Worm (Caenorhabditis elegans) whole organism, L1 larva: ENCODE results near the gene otpl-3.

Experiments used
- C04F5.9 ChIP-seq: sonication (generic microtip); optimal IDR thresholded peaks from 2 replicates; lab custom pipeline; 2016; ENCODE audit warnings: missing genetic modification characterization, missing compliant biosample characterization
- C16A3.4 ChIP-seq: fragments of 150-350 bp; optimal IDR thresholded peaks from 2 replicates; lab custom pipeline; 2014; ENCODE audit warnings: missing biosample characterization, missing genetic modification characterization
- C34B4.2 ChIP-seq: sonication (generic microtip); optimal IDR thresholded peaks from 2 replicates; lab custom pipeline; 2017; ENCODE audit warnings: mild to moderate bottlenecking, missing genetic modification characterization, missing compliant biosample characterization
- F16B12.6 ChIP-seq: fragments of 150-350 bp; optimal IDR thresholded peaks from 2 replicates; lab custom pipeline; 2014; ENCODE audit warnings: missing biosample characterization, missing genetic modification characterization
- alr-1 ChIP-seq: fragments of 200-800 bp; sonication (Bioruptor generic); optimal IDR thresholded peaks from 2 replicates; lab custom pipeline; 2018; ENCODE audit warnings: borderline replicate concordance, mild to moderate bottlenecking, missing genetic modification characterization, missing compliant biosample characterization
- blmp-1 ChIP-seq: fragments of 150-350 bp; optimal IDR thresholded peaks from 2 replicates; lab custom pipeline; 2014; ENCODE audit warnings: missing biosample characterization, missing genetic modification characterization
- ceh-8 ChIP-seq: fragments of 200-800 bp; sonication (Bioruptor generic); optimal IDR thresholded peaks from 2 replicates; lab custom pipeline; 2018; ENCODE audit warnings: mild to moderate bottlenecking, missing genetic modification characterization, moderate library complexity, missing compliant biosample characterization
- dsc-1 ChIP-seq: sonication (generic microtip); optimal IDR thresholded peaks from 2 replicates; lab custom pipeline; 2016; ENCODE audit warnings: mild to moderate bottlenecking, missing genetic modification characterization, missing compliant biosample characterization
- efl-3 ChIP-seq: fragments of 200-800 bp; sonication (Bioruptor generic); optimal IDR thresholded peaks from 2 replicates; lab custom pipeline; 2018; ENCODE audit warnings: mild to moderate bottlenecking, missing genetic modification characterization, missing compliant biosample characterization
- elt-2 ChIP-seq: sonication (generic microtip); optimal IDR thresholded peaks from 2 replicates; lab custom pipeline; 2016; ENCODE audit warnings: missing genetic modification characterization, mild to moderate bottlenecking, inconsistent platforms, missing compliant biosample characterization, missing genetic modification reagents
- ets-5 ChIP-seq: fragments of 200-800 bp; sonication (Bioruptor generic); IDR thresholded peaks from 2 replicates; pipeline ENCODE4 v1.3.6; 2022; ENCODE audit warnings: missing genetic modification characterization, missing compliant biosample characterization
- fkh-4 ChIP-seq: sonication (generic microtip); optimal IDR thresholded peaks from 2 replicates; lab custom pipeline; 2016; ENCODE audit warnings: missing compliant biosample characterization, missing genetic modification characterization, borderline replicate concordance
- fkh-8 ChIP-seq: sonication (generic microtip); optimal IDR thresholded peaks from 2 replicates; lab custom pipeline; 2016; ENCODE audit warnings: mild to moderate bottlenecking, missing genetic modification characterization, missing compliant biosample characterization
- fos-1 ChIP-seq: fragments of 150-350 bp; optimal IDR thresholded peaks from 2 replicates; lab custom pipeline; 2014; ENCODE audit warnings: missing biosample characterization, missing genetic modification characterization
- grh-1 ChIP-seq: fragments of 200-800 bp; sonication (Bioruptor generic); IDR thresholded peaks from 2 replicates; pipeline ENCODE4 v1.3.6; 2022; ENCODE audit warnings: missing genetic modification reagents, missing genetic modification characterization, missing compliant biosample characterization
- hlh-4 ChIP-seq: sonication (generic microtip); optimal IDR thresholded peaks from 2 replicates; lab custom pipeline; 2016; ENCODE audit warnings: mild to moderate bottlenecking, missing genetic modification characterization, missing compliant biosample characterization
- hpl-2 ChIP-seq: fragments of 150-350 bp; optimal IDR thresholded peaks from 2 replicates; lab custom pipeline; 2014; ENCODE audit warnings: missing biosample characterization, missing genetic modification reagents, missing genetic modification characterization
- jun-1 ChIP-seq: fragments of 150-350 bp; optimal IDR thresholded peaks from 2 replicates; lab custom pipeline; 2014; ENCODE audit warnings: missing biosample characterization, missing genetic modification reagents, missing genetic modification characterization
- lin-13 ChIP-seq: fragments of 150-350 bp; optimal IDR thresholded peaks from 2 replicates; lab custom pipeline; 2014; ENCODE audit warnings: missing biosample characterization, missing genetic modification reagents, missing genetic modification characterization
- lin-14 ChIP-seq: fragments of 200-800 bp; sonication (Bioruptor generic); optimal IDR thresholded peaks from 2 replicates; lab custom pipeline; 2018; ENCODE audit warnings: mild to moderate bottlenecking, missing genetic modification characterization, moderate library complexity, missing compliant biosample characterization
- lin-15B ChIP-seq: fragments of 150-350 bp; sonication (generic microtip); optimal IDR thresholded peaks from 3 replicates; lab custom pipeline; 2014; ENCODE audit warnings: missing biosample characterization, missing genetic modification characterization
- lin-35 ChIP-seq, 2 experiments: fragments of 150-350 bp; optimal IDR thresholded peaks; 2 replicates each; lab custom pipeline; 2014; ENCODE audit warnings: missing biosample characterization in 2 of 2, missing genetic modification characterization in 2 of 2, missing genetic modification reagents in 2 of 2
- mdl-1 ChIP-seq, 2 experiments: fragments of 150-350 bp; optimal IDR thresholded peaks; 2 replicates each; lab custom pipeline; 2014 to 2017; ENCODE audit warnings: missing biosample characterization in 2 of 2, missing genetic modification characterization in 2 of 2, inconsistent platforms in 1 of 2
- mef-2 ChIP-seq: fragments of 150-350 bp; optimal IDR thresholded peaks from 2 replicates; lab custom pipeline; 2014; ENCODE audit warnings: missing biosample characterization, missing genetic modification characterization
- nhr-12 ChIP-seq: sonication (generic microtip); optimal IDR thresholded peaks from 2 replicates; lab custom pipeline; 2017; ENCODE audit warnings: missing biosample characterization, missing genetic modification characterization
- nhr-19 ChIP-seq: fragments of 200-800 bp; sonication (Bioruptor generic); conservative IDR thresholded peaks from 2 replicates; pipeline ENCODE4 v1.3.6; 2022; ENCODE audit warnings: missing genetic modification characterization, missing compliant biosample characterization
- nhr-20 ChIP-seq: sonication (generic microtip); optimal IDR thresholded peaks from 2 replicates; lab custom pipeline; 2016; ENCODE audit warnings: mild to moderate bottlenecking, missing genetic modification characterization, missing compliant biosample characterization
- nhr-47 ChIP-seq: sonication (generic microtip); optimal IDR thresholded peaks from 2 replicates; lab custom pipeline; 2016; ENCODE audit warnings: mild to moderate bottlenecking, missing genetic modification characterization, moderate library complexity, missing compliant biosample characterization
- nhr-71 ChIP-seq: sonication (generic microtip); optimal IDR thresholded peaks from 2 replicates; lab custom pipeline; 2016; ENCODE audit warnings: mild to moderate bottlenecking, missing genetic modification characterization, moderate library complexity, missing compliant biosample characterization
- nhr-77 ChIP-seq: fragments of 150-350 bp; optimal IDR thresholded peaks from 2 replicates; lab custom pipeline; 2014; ENCODE audit warnings: missing biosample characterization, missing genetic modification characterization
- nhr-85 ChIP-seq: sonication (generic microtip); peaks from one replicate; lab custom pipeline; 2016; ENCODE audit warnings: missing genetic modification characterization, inconsistent platforms, missing compliant biosample characterization
- nhr-90 ChIP-seq: sonication (generic microtip); optimal IDR thresholded peaks from 2 replicates; lab custom pipeline; 2016; ENCODE audit warnings: mild to moderate bottlenecking, missing genetic modification characterization, missing compliant biosample characterization; ENCODE audit not compliant: poor library complexity
- pqm-1 ChIP-seq: sonication (generic microtip); optimal IDR thresholded peaks from 3 replicates; lab custom pipeline; 2017; ENCODE audit warnings: missing biosample characterization, missing genetic modification characterization
- skn-1 ChIP-seq: fragments of 150-350 bp; optimal IDR thresholded peaks from 2 replicates; lab custom pipeline; 2014; ENCODE audit warnings: missing biosample characterization, missing genetic modification characterization
- snpc-4 ChIP-seq: fragments of 150-350 bp; optimal IDR thresholded peaks from 2 replicates; lab custom pipeline; 2014; ENCODE audit warnings: missing biosample characterization, missing genetic modification characterization
- snu-23 ChIP-seq: sonication (generic microtip); optimal IDR thresholded peaks from 2 replicates; lab custom pipeline; 2016; ENCODE audit warnings: missing genetic modification characterization, missing compliant biosample characterization
- swsn-7 ChIP-seq: sonication (generic microtip); optimal IDR thresholded peaks from 2 replicates; lab custom pipeline; 2016; ENCODE audit warnings: missing genetic modification characterization, missing compliant biosample characterization
- tbx-2 ChIP-seq: sonication (generic microtip); optimal IDR thresholded peaks from 2 replicates; lab custom pipeline; 2016; ENCODE audit warnings: missing genetic modification characterization, missing compliant biosample characterization
- unc-130 ChIP-seq: fragments of 150-350 bp; optimal IDR thresholded peaks from 2 replicates; lab custom pipeline; 2017; ENCODE audit warnings: missing biosample characterization, missing genetic modification characterization, inconsistent platforms
- unc-30 ChIP-seq: sonication (generic microtip); optimal IDR thresholded peaks from 2 replicates; lab custom pipeline; 2017; ENCODE audit warnings: missing biosample characterization, missing genetic modification characterization
- unc-62 ChIP-seq: fragments of 150-350 bp; optimal IDR thresholded peaks from 2 replicates; lab custom pipeline; 2014; ENCODE audit warnings: missing biosample characterization, missing genetic modification reagents, missing genetic modification characterization
- unc-98 ChIP-seq: fragments of 200-800 bp; sonication (Bioruptor generic); IDR thresholded peaks from 2 replicates; pipeline ENCODE4 v1.3.6; 2022; ENCODE audit warnings: missing genetic modification characterization, missing compliant biosample characterization
- vab-15 ChIP-seq: sonication (generic microtip); optimal IDR thresholded peaks from 2 replicates; lab custom pipeline; 2017; ENCODE audit warnings: missing genotype, mild to moderate bottlenecking, missing genetic modification characterization, missing compliant biosample characterization
- zip-4 ChIP-seq: fragments of 200-800 bp; sonication (Bioruptor generic); optimal IDR thresholded peaks from 2 replicates; lab custom pipeline; 2018; ENCODE audit warnings: mild to moderate bottlenecking, missing genetic modification characterization, moderate library complexity, missing compliant biosample characterization

The otpl-3 gene

DNA sequence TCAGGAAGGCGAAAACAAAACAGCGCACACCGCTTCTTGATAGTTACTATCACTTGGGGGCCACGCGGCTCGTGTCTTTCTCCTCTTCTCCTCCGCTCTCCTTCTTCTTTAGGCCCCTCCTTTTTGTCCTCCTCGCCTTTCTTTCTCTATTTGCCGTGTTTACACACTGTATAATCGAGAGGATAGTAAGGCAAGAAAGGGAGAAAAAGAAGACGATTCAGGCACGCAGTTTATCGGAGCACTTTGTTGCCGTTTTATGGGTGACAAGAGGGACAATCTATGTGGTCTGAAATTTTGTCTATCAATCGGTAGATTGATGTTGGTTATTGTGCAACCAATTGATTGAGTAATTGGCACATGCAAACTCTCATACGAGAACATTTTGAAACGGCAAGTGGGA, 7.6 kb upstream of the otpl-3 start, which contains the start of gene F14B8.6:
Gene F14B8.6 (minus strand): TSS at position 292 of the 400 bp plus-strand sequence.
- TF ChIP-seq skn-1 (tag; lab: Kevin White, UChicago) (no peak), C16A3.4 (no peak), elt-2 (tag; lab: Kevin White, UChicago) (peak; percentile 68), unc-98 (GFP tag; lab: Robert Waterston, UW) (no peak), ets-5 (GFP tag; lab: Robert Waterston, UW) (no peak), blmp-1 (tag; lab: Kevin White, UChicago) (peak; percentile 18), vab-15 (no peak), lin-35 (GFP tag; optimal IDR thresholded peaks at IDR 0.05; lab: Kevin White, UChicago) (peak in 1 of 2 experiments; percentile 33), nhr-90 (tag; lab: Kevin White, UChicago) (no peak), lin-15B (no peak), dsc-1 (tag; lab: Kevin White, UChicago) (no peak), snu-23 (GFP tag; lab: Kevin White, UChicago) (no peak)

- TF ChIP-seq hpl-2 (GFP tag; lab: Kevin White, UChicago) (no peak), nhr-85 (tag; lab: Kevin White, UChicago) (peak; percentile 33), elt-2 (tag; lab: Kevin White, UChicago) (peak; percentile 48)
- TF ChIP-seq, all 84 proteins: peak for 2
These were observed 4.0 kb upstream of the otpl-3 start, which contains the start of gene F14B8.5 for ce11 chrX:6928578-6928977. F14B8.5 (minus strand) TSS chrX:6928704.

DNA sequence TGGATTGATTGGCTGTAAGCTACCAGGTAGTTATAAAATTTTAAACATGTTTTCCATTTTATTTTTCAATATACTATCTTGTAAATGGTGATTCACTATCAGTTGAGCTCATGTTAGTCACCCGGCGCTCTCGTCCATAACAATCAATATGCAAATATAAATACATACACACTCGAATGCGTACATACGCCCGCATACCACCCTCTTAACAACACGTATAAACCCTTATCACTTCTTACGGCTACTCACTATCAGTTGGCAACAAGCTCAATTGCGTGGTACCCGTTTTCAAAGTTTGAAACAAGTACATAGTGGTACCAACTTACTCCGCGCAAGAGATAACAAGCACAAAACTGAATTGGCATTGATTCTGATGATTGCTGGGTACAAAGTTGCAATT, 2.4 kb upstream of the otpl-3 start:
- TF ChIP-seq snpc-4 (tag; lab: Kevin White, UChicago) (no peak), zip-4 (GFP tag; lab: Kevin White, UChicago) (no peak), lin-14 (GFP tag; lab: Kevin White, UChicago) (peak; percentile 2), unc-62 (GFP tag; lab: Kevin White, UChicago) (no peak), nhr-77 (no peak), elt-2 (tag; lab: Kevin White, UChicago) (peak; percentile 68)
- TF ChIP-seq, all 84 proteins: peak for 2

DNA sequence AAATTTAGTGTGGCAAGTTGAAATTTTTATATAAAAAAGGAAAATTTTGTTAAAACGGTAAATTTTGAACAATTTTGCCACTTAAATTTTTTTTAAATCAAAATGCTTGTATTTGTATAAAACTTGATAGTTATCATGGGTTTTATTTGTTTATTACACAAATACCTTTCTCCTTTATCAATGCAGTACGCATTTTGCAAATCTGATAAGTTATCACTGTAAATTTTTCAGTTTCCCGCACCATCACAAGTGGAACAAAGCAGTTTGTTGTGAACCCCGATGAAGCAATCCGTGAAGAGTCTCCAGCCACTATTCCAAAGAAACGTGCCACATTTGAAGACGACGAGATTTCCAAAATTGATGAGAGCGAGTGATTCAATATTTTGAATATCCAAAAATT, 4.4 kb downstream of the otpl-3 start:
- peak; percentile 63 for TF ChIP-seq elt-2 (tag; lab: Kevin White, UChicago)
- no peak for TF ChIP-seq mef-2 (tag; lab: Kevin White, UChicago)

ce11 chrX:6916150-6916549, 8.4 kb downstream of the otpl-3 start:
- TF ChIP-seq swsn-7 (tag; lab: Kevin White, UChicago) (no peak), nhr-20 (tag; lab: Kevin White, UChicago) (no peak), efl-3 (no peak), skn-1 (tag; lab: Kevin White, UChicago) (no peak), pqm-1 (tag; lab: Kevin White, UChicago) (no peak), nhr-47 (peak; percentile 9), mdl-1 (tag; optimal IDR thresholded peaks at IDR 0.05; lab: Kevin White, UChicago) (no peak), nhr-12 (tag; lab: Kevin White, UChicago) (no peak), elt-2 (tag; lab: Kevin White, UChicago) (no peak), fkh-4 (tag; lab: Kevin White, UChicago) (no peak), unc-30 (tag; lab: Kevin White, UChicago) (no peak), snpc-4 (tag; lab: Kevin White, UChicago) (no peak), hlh-4 (no peak), alr-1 (tag; lab: Kevin White, UChicago) (no peak), unc-62 (GFP tag; lab: Kevin White, UChicago) (no peak), C34B4.2 (no peak), fos-1 (no peak), jun-1 (no peak), lin-13 (GFP tag; lab: Kevin White, UChicago) (no peak), snu-23 (GFP tag; lab: Kevin White, UChicago) (no peak), lin-14 (GFP tag; lab: Kevin White, UChicago) (peak; percentile 69), fkh-8 (tag; lab: Kevin White, UChicago) (peak; percentile 20), nhr-71 (tag; lab: Kevin White, UChicago) (peak; percentile 49), grh-1 (GFP tag; lab: Robert Waterston, UW) (no peak), nhr-19 (GFP tag; lab: Robert Waterston, UW) (no peak), unc-130 (tag; lab: Kevin White, UChicago) (no peak), tbx-2 (tag; lab: Kevin White, UChicago) (peak; percentile 29), nhr-90 (tag; lab: Kevin White, UChicago) (no peak), C04F5.9 (no peak), F16B12.6 (tag; lab: Kevin White, UChicago) (no peak), ceh-8 (GFP tag; lab: Kevin White, UChicago) (no peak)
